Worm (Caenorhabditis elegans): ENCODE measurements around the gene C02F4.5.

- TF ChIP-seq fos-1 (tag; optimal IDR thresholded peaks at IDR 0.05) (no peak), lsy-2 (tag; optimal IDR thresholded peaks at IDR 0.05) (no peak)
Measured at ce11 chrIV:10521106-10521505, 2.8 kb downstream of the C02F4.5 start, which contains the start of gene cal-4.
